Worm (Caenorhabditis elegans) whole organism, late embryonic: Measurements from ENCODE around the gene delm-1.

Experiments
- C08G9.2 ChIP-seq: sonication (generic microtip); optimal IDR thresholded peaks from 2 replicates; lab custom pipeline; 2016; ENCODE audit warnings: mild to moderate bottlenecking, missing genetic modification characterization, moderate library complexity, missing compliant biosample characterization
- C38D4.7 ChIP-seq: fragments of 200-800 bp; sonication (Bioruptor generic); optimal IDR thresholded peaks from 2 replicates; lab custom pipeline; 2018; ENCODE audit warnings: mild to moderate bottlenecking, missing genetic modification characterization, moderate library complexity, missing compliant biosample characterization
- ahr-1 ChIP-seq: sonication (generic microtip); optimal IDR thresholded peaks from 2 replicates; lab custom pipeline; 2016; ENCODE audit warnings: missing genetic modification characterization, missing compliant biosample characterization
- ama-1 ChIP-seq: fragments of 150-350 bp; optimal IDR thresholded peaks from 2 replicates; lab custom pipeline; 2014
- ceh-18 ChIP-seq: sonication (generic microtip); optimal IDR thresholded peaks from 2 replicates; lab custom pipeline; 2016; ENCODE audit warnings: missing genetic modification characterization, missing compliant biosample characterization
- ceh-19 ChIP-seq: fragments of 200-800 bp; sonication (Bioruptor generic); optimal IDR thresholded peaks from 2 replicates; lab custom pipeline; 2018; ENCODE audit warnings: mild to moderate bottlenecking, missing genetic modification characterization, missing compliant biosample characterization
- ceh-2 ChIP-seq: sonication (generic microtip); optimal IDR thresholded peaks from 2 replicates; lab custom pipeline; 2016; ENCODE audit warnings: missing genotype, missing genetic modification characterization, missing compliant biosample characterization
- ceh-24 ChIP-seq: sonication (generic microtip); optimal IDR thresholded peaks from 2 replicates; lab custom pipeline; 2016; ENCODE audit warnings: mild to moderate bottlenecking, missing genetic modification characterization, missing compliant biosample characterization
- ceh-30 ChIP-seq: fragments of 150-350 bp; optimal IDR thresholded peaks from 2 replicates; lab custom pipeline; 2014; ENCODE audit warnings: missing biosample characterization, missing genetic modification characterization
- ceh-31 ChIP-seq: sonication (generic microtip); optimal IDR thresholded peaks from 2 replicates; lab custom pipeline; 2016; ENCODE audit warnings: missing genetic modification characterization, missing compliant biosample characterization
- ceh-9 ChIP-seq: sonication (generic microtip); optimal IDR thresholded peaks from 2 replicates; lab custom pipeline; 2016; ENCODE audit warnings: mild to moderate bottlenecking, missing genetic modification characterization, inconsistent platforms, missing compliant biosample characterization
- che-1 ChIP-seq: sonication (generic microtip); optimal IDR thresholded peaks from 2 replicates; lab custom pipeline; 2016; ENCODE audit warnings: mild to moderate bottlenecking, missing genetic modification characterization, missing compliant biosample characterization
- dve-1 ChIP-seq: sonication (generic microtip); optimal IDR thresholded peaks from 2 replicates; lab custom pipeline; 2017; ENCODE audit warnings: antibody characterized with exemption, mild to moderate bottlenecking, missing genetic modification characterization, missing compliant biosample characterization
- elt-4 ChIP-seq: sonication (generic microtip); optimal IDR thresholded peaks from 2 replicates; lab custom pipeline; 2016; ENCODE audit warnings: missing genetic modification characterization, missing compliant biosample characterization
- ets-4 ChIP-seq: sonication (generic microtip); optimal IDR thresholded peaks from 2 replicates; lab custom pipeline; 2016; ENCODE audit warnings: missing genetic modification characterization, missing compliant biosample characterization
- fkh-6 ChIP-seq: sonication (generic microtip); optimal IDR thresholded peaks from 2 replicates; lab custom pipeline; 2016; ENCODE audit warnings: missing genetic modification characterization, missing compliant biosample characterization
- hlh-13 ChIP-seq: fragments of 200-800 bp; sonication (Bioruptor generic); optimal IDR thresholded peaks from 2 replicates; lab custom pipeline; 2018; ENCODE audit warnings: mild to moderate bottlenecking, missing genetic modification characterization, missing compliant biosample characterization
- hlh-30 ChIP-seq: sonication (generic microtip); optimal IDR thresholded peaks from 2 replicates; lab custom pipeline; 2017; ENCODE audit warnings: antibody characterized with exemption, missing genetic modification characterization, missing compliant biosample characterization; ENCODE audit not compliant: insufficient read depth
- hlh-6 ChIP-seq: sonication (generic microtip); optimal IDR thresholded peaks from 2 replicates; lab custom pipeline; 2016; ENCODE audit warnings: missing genotype, missing genetic modification characterization, missing compliant biosample characterization
- hlh-8 ChIP-seq: sonication (generic microtip); optimal IDR thresholded peaks from 2 replicates; lab custom pipeline; 2016; ENCODE audit warnings: missing genotype, missing genetic modification characterization, missing compliant biosample characterization
- lim-6 ChIP-seq: sonication (generic microtip); optimal IDR thresholded peaks from 2 replicates; lab custom pipeline; 2016; ENCODE audit warnings: missing genetic modification characterization, missing compliant biosample characterization
- madf-2 ChIP-seq: sonication (generic microtip); optimal IDR thresholded peaks from 2 replicates; lab custom pipeline; 2017; ENCODE audit warnings: missing genetic modification characterization, missing compliant biosample characterization
- nfya-1 ChIP-seq: sonication (generic microtip); optimal IDR thresholded peaks from 2 replicates; lab custom pipeline; 2017; ENCODE audit warnings: missing genetic modification characterization, mild to moderate bottlenecking, missing compliant biosample characterization, antibody characterized with exemption, moderate library complexity
- nhr-11 ChIP-seq: fragments of 150-350 bp; optimal IDR thresholded peaks from 2 replicates; lab custom pipeline; 2014; ENCODE audit warnings: missing biosample characterization, missing genetic modification characterization
- nhr-232 ChIP-seq: sonication (generic microtip); optimal IDR thresholded peaks from 2 replicates; lab custom pipeline; 2016; ENCODE audit warnings: missing genetic modification characterization, missing compliant biosample characterization
- npax-4 ChIP-seq: sonication (generic microtip); optimal IDR thresholded peaks from 2 replicates; lab custom pipeline; 2016; ENCODE audit warnings: missing genetic modification characterization, missing compliant biosample characterization
- pag-3 ChIP-seq: sonication (generic microtip); optimal IDR thresholded peaks from 2 replicates; lab custom pipeline; 2016; ENCODE audit warnings: missing compliant biosample characterization, missing genetic modification characterization, borderline replicate concordance
- pax-1 ChIP-seq: fragments of 150-350 bp; optimal IDR thresholded peaks from 2 replicates; lab custom pipeline; 2014; ENCODE audit warnings: missing biosample characterization, missing genetic modification characterization
- pha-4 ChIP-seq: fragments of 150-350 bp; optimal IDR thresholded peaks from 2 replicates; lab custom pipeline; 2018; ENCODE audit warnings: missing biosample characterization, missing genetic modification reagents, missing genetic modification characterization
- pqm-1 ChIP-seq: sonication (generic microtip); optimal IDR thresholded peaks from 2 replicates; lab custom pipeline; 2016; ENCODE audit warnings: missing genetic modification characterization, missing compliant biosample characterization
- pros-1 ChIP-seq: fragments of 150-350 bp; optimal IDR thresholded peaks from 2 replicates; lab custom pipeline; 2014; ENCODE audit warnings: missing biosample characterization, missing genetic modification reagents, missing genetic modification characterization
- ref-2 ChIP-seq: sonication (generic microtip); optimal IDR thresholded peaks from 2 replicates; lab custom pipeline; 2016; ENCODE audit warnings: missing genetic modification characterization, missing compliant biosample characterization
- rnt-1 ChIP-seq: sonication (generic microtip); optimal IDR thresholded peaks from 2 replicates; lab custom pipeline; 2016; ENCODE audit warnings: missing genetic modification characterization, missing compliant biosample characterization
- sdc-2 ChIP-seq: sonication (generic microtip); optimal IDR thresholded peaks from 2 replicates; lab custom pipeline; 2016; ENCODE audit warnings: missing genotype, missing genetic modification characterization, missing compliant biosample characterization
- syd-9 ChIP-seq: sonication (generic microtip); optimal IDR thresholded peaks from 2 replicates; lab custom pipeline; 2016; ENCODE audit warnings: mild to moderate bottlenecking, missing genetic modification characterization, moderate library complexity, missing compliant biosample characterization
- unc-3 ChIP-seq, 2 experiments: fragments of 200-800 bp in 1 of 2; sonication (Bioruptor generic) in 1 of 2; sonication (generic microtip) in 1 of 2; conservative IDR thresholded peaks in 1 of 2; optimal IDR thresholded peaks in 1 of 2; 2 replicates each; pipeline versions ENCODE4 v1.3.6 to Lab custom; 2016 to 2022; ENCODE audit warnings: missing compliant biosample characterization in 2 of 2, missing genetic modification characterization in 2 of 2, missing genetic modification reagents in 1 of 2
- unc-42 ChIP-seq: sonication (generic microtip); optimal IDR thresholded peaks from 2 replicates; lab custom pipeline; 2016; ENCODE audit warnings: missing genotype, missing genetic modification characterization, missing compliant biosample characterization
- unc-55 ChIP-seq: sonication (generic microtip); optimal IDR thresholded peaks from 2 replicates; lab custom pipeline; 2017; ENCODE audit warnings: missing biosample characterization, missing genetic modification reagents, missing genetic modification characterization
- unc-86 ChIP-seq: sonication (generic microtip); optimal IDR thresholded peaks from 2 replicates; lab custom pipeline; 2016; ENCODE audit warnings: missing genetic modification characterization, missing compliant biosample characterization
- ztf-16 ChIP-seq: sonication (generic microtip); optimal IDR thresholded peaks from 2 replicates; lab custom pipeline; 2017; ENCODE audit warnings: missing genetic modification characterization, missing compliant biosample characterization

Gene delm-1

DNA sequence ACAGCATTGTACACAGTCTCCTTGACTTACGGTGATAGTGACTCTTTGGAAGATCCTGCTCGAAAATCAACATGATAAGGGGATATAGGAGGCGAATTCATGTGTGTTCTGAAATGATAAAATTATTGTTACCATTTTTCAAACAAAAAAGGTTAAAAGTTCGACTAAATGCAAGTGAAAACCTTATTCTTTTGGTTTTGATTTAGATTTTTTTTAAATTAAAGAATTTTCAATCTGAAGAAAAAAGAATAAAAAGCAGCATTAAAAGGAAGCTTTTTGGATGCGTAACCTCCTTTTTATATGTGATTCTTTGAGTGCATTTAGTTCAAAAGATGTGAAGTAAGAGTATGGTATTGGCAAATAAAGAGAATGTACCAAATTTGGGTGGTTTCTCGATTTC, at the start of gene delm-1:
TSS of gene delm-1 (minus strand) at position 101 of the 400 bp plus-strand sequence.
- no peak for TF ChIP-seq ceh-18 (tag; lab: Kevin White, UChicago)
- TF ChIP-seq pag-3 (tag; lab: Kevin White, UChicago): no peak
- no peak for TF ChIP-seq ceh-19 (GFP tag; lab: Kevin White, UChicago)
- no peak for TF ChIP-seq hlh-6 (tag; lab: Kevin White, UChicago)
- TF ChIP-seq syd-9 (tag; lab: Kevin White, UChicago): no peak
- no peak for TF ChIP-seq hlh-30 (tag; lab: Kevin White, UChicago)
- TF ChIP-seq che-1 (tag; lab: Kevin White, UChicago): no peak
- TF ChIP-seq hlh-13: no peak
- TF ChIP-seq nhr-232 (tag; lab: Kevin White, UChicago): no peak
- TF ChIP-seq ref-2 (tag; lab: Kevin White, UChicago): no peak
- no peak for TF ChIP-seq ceh-31
- TF ChIP-seq ets-4 (tag; lab: Kevin White, UChicago): no peak
- no peak for TF ChIP-seq unc-42
- TF ChIP-seq C08G9.2: no peak
- no peak for TF ChIP-seq ceh-30 (tag; lab: Kevin White, UChicago)

DNA sequence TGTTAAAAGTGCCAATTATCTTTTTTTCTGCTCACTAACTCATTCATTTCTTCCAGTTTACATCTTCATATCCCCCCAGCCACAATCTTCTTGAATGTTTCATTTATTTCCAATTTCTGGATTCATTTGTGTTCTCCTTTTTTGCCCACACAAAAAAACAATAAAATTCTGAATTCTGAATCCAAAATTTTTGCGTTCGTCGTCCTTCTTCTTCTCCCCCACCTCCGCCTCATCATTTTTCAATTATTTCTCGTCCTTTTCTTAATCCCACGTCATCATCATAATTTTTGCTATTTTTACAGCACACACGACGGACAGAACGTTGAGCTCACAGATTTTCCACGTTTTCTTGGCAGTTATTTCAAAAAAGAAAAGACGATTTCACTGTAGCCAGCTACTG, 49.3 kb upstream of the delm-1 start, which contains the start of gene C07C7.1:
TSS of gene C07C7.1 (plus strand) at position 301 of the 400 bp plus-strand sequence.
- TF ChIP-seq fkh-6: no peak
- no peak for TF ChIP-seq pax-1 (tag; lab: Kevin White, UChicago)
- TF ChIP-seq npax-4 (tag; lab: Kevin White, UChicago): no peak
- TF ChIP-seq unc-86 (tag; lab: Kevin White, UChicago): no peak
- no peak for TF ChIP-seq C38D4.7
- TF ChIP-seq ama-1 (lab: Kevin White, UChicago): no peak
- TF ChIP-seq unc-3 (GFP tag; conservative IDR thresholded peaks at IDR 0.05; lab: Robert Waterston, UW): no peak
- no peak for TF ChIP-seq unc-3 (tag; optimal IDR thresholded peaks at IDR 0.05; lab: Kevin White, UChicago)
- no peak for TF ChIP-seq hlh-8 (tag; lab: Kevin White, UChicago)
- TF ChIP-seq lim-6 (tag; lab: Kevin White, UChicago): no peak
- TF ChIP-seq nhr-232 (tag; lab: Kevin White, UChicago): no peak
- TF ChIP-seq madf-2 (tag; lab: Kevin White, UChicago): no peak
- TF ChIP-seq ets-4 (tag; lab: Kevin White, UChicago): no peak
- TF ChIP-seq ceh-30 (tag; lab: Kevin White, UChicago): no peak
- TF ChIP-seq pha-4 (tag; lab: Kevin White, UChicago): no peak
- no peak for TF ChIP-seq ahr-1
- TF ChIP-seq ztf-16: no peak
- TF ChIP-seq ceh-2 (tag; lab: Kevin White, UChicago): no peak
- TF ChIP-seq, all 69 proteins: peak for 0

DNA sequence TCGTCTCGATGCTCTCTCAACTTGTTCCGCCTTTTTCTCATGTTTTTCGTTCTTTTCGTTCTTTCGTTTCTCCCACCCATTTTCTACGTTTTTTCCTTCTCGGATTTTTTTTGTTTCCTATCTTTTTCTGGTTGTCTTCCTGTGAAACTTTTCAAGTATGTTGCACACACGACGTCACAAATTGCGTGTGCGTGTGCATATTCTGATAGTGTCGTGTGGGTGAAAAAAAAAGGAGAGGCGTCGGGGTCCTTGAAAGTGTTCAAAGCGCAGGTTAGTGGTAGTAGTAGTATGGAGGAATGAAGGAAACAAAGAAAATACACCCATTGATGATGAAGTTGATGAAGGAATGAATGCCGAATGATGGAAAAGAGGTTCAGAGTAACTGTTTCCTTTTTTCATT, 34.5 kb upstream of the delm-1 start:
- TF ChIP-seq elt-4: no peak
- no peak for TF ChIP-seq nfya-1
- TF ChIP-seq ceh-24 (tag; lab: Kevin White, UChicago): no peak
- TF ChIP-seq ceh-2 (tag; lab: Kevin White, UChicago): no peak
- no peak for TF ChIP-seq ref-2 (tag; lab: Kevin White, UChicago)
- TF ChIP-seq pqm-1 (tag; lab: Kevin White, UChicago): no peak
- no peak for TF ChIP-seq dve-1 (tag; lab: Kevin White, UChicago)
- no peak for TF ChIP-seq ceh-9 (tag; lab: Kevin White, UChicago)
- TF ChIP-seq sdc-2 (tag; lab: Kevin White, UChicago): no peak
- TF ChIP-seq madf-2 (tag; lab: Kevin White, UChicago): no peak

DNA sequence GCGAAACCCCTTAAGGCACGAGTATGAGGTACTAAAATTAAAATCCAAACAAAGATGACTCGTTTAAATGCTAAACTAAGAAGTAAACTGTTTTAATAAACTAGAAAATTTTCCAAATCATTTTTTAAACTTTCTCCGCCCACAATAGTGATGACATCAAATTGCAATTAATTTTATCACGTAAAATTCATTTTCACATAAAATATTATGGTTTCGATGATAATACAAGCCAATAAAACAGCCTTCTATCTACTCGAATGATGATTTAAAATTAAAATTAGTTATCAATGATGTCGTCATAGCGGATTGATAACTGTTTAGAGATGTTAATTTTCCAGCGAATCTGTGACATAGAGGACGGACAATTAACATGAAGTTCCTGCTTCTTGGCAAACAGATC, 30.4 kb upstream of the delm-1 start, which contains the start of gene C07C7.3:
TSS of gene C07C7.3 (plus strand) at position 371 of the 400 bp plus-strand sequence.
- no peak for TF ChIP-seq pros-1 (tag; lab: Kevin White, UChicago)
- TF ChIP-seq nhr-11 (tag; lab: Kevin White, UChicago): no peak
- no peak for TF ChIP-seq nhr-232 (tag; lab: Kevin White, UChicago)
- TF ChIP-seq unc-55 (GFP tag; lab: Kevin White, UChicago): no peak
- no peak for TF ChIP-seq rnt-1 (tag; lab: Kevin White, UChicago)
